Worm (Caenorhabditis elegans): Measurements from ENCODE around the gene acp-7.

- TF ChIP-seq unc-39 (tag; optimal IDR thresholded peaks at IDR 0.05) (no peak), egl-27 (tag; optimal IDR thresholded peaks at IDR 0.05) (no peak), nhr-77 (tag; optimal IDR thresholded peaks at IDR 0.05) (no peak), dmd-9 (GFP tag; IDR thresholded peaks at IDR 0.05) (no peak), lin-13 (GFP tag; optimal IDR thresholded peaks at IDR 0.05) (no peak), hlh-30 (tag; optimal IDR thresholded peaks at IDR 0.05; ENCODE audit: insufficient read depth) (no peak), ztf-11 (tag; optimal IDR thresholded peaks at IDR 0.05) (no peak), ceh-20 (GFP tag; IDR thresholded peaks at IDR 0.05) (no peak), dpl-1 (GFP tag; optimal IDR thresholded peaks at IDR 0.05) (no peak), snpc-4 (tag; optimal IDR thresholded peaks at IDR 0.05) (no peak), ZK546.5 (tag; optimal IDR thresholded peaks at IDR 0.05) (no peak), daf-12 (tag; optimal IDR thresholded peaks at IDR 0.05) (no peak)
Observed at ce11 chrIV:6460596-6460995, 29.1 kb upstream of the acp-7 start.
